Worm (Caenorhabditis elegans): Measurements from ENCODE around the gene Y116F11B.7.
A peak's percentile ranks its signal among the peaks of the same experiment; 100 is the strongest.

The Y116F11B.7 gene

DNA sequence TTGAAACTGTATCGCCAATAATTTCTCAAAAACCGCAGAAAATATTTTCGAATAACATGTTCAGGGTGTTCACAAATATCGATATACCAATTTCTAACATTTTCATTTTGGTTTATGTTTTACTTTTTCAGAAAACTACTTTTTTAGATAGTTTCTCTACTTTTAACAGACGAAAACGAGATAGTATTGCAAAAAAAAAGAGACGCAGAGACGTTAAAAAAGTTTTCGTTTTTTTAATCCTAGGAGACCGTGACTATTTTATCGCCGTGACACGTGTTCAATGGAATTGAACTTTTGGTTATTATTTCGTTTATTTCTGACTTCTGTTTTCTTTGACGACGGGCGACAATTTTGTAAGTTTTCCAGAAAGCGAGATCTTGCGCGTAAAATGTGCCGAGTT is at the start of gene Y116F11B.7:
Gene Y116F11B.7 (plus strand): TSS at position 301 of the 400 bp plus-strand sequence.
- TF ChIP-seq pes-1 (GFP tag; IDR thresholded peaks at IDR 0.05), result no peak

ce11 chrV:19801033-19801432 is 47.1 kb upstream of the Y116F11B.7 start, which contains the start of gene Y116F11B.2:
Gene Y116F11B.2 (minus strand): TSS chrV:19801133.
- TF ChIP-seq ceh-36 (tag; optimal IDR thresholded peaks at IDR 0.05), result no peak

DNA sequence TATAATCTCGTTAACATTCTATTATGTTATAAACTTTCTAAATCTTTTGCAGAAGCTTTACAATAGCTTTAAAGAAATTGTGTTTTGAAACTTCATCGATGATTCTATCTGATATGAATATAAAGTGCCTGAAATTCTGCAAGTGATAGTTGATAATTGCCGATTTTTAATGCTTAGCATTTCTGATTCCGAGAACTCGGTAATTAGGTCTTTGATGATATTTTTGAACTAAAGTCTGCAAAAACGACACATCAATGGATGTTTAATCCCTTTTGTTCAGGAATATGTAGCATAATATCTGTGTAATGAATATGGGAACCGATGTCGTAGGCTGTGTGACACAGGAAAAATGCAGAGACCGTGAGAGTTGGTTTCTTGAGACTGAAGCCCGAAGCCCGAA is 45.3 kb upstream of the Y116F11B.7 start:
- no peak for TF ChIP-seq tbx-11 (GFP tag; IDR thresholded peaks at IDR 0.05)
- no peak for TF ChIP-seq ceh-36 (tag; optimal IDR thresholded peaks at IDR 0.05)
- no peak for TF ChIP-seq tbx-37 (GFP tag; conservative IDR thresholded peaks at IDR 0.05)
- TF ChIP-seq ama-1 (optimal IDR thresholded peaks at IDR 0.05), result no peak
- no peak for TF ChIP-seq ets-7 (tag; optimal IDR thresholded peaks at IDR 0.05)
- TF ChIP-seq ceh-13 (GFP tag; optimal IDR thresholded peaks at IDR 0.05), result no peak
- TF ChIP-seq sea-1 (GFP tag; conservative IDR thresholded peaks at IDR 0.05), result no peak
- no peak for TF ChIP-seq hmg-4 (GFP tag; optimal IDR thresholded peaks at IDR 0.05)
- TF ChIP-seq B0310.2 (tag; optimal IDR thresholded peaks at IDR 0.05), result no peak
- TF ChIP-seq flt-1 (GFP tag; IDR thresholded peaks at IDR 0.05), result no peak
- no peak for TF ChIP-seq aly-1 (tag; optimal IDR thresholded peaks at IDR 0.05)
- TF ChIP-seq scrt-1 (GFP tag; IDR thresholded peaks at IDR 0.05), result no peak
- TF ChIP-seq tra-4 (tag; optimal IDR thresholded peaks at IDR 0.05), result no peak
- no peak for TF ChIP-seq pes-1 (GFP tag; IDR thresholded peaks at IDR 0.05)
- no peak for TF ChIP-seq hmbx-1 (tag; optimal IDR thresholded peaks at IDR 0.05)
- TF ChIP-seq F13C5.2 (tag; optimal IDR thresholded peaks at IDR 0.05), result no peak

DNA sequence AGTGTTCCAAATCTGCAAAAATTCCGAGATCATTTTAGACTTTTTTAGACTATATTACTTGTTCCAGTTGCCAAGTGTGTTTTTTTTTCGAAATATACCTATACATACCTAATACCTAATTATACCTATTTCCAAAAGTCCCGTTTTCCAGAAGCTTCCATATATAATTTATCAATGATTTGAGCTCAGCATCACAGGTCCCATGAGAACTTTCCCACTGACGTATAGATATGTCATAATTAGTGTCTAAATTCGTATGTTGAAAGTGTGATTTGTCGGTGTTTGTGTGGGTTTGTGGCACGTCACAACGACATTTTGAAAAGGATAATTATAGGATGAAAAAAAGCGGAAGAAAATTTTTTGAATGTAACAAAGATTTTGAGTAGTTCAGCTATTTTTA is 42.6 kb upstream of the Y116F11B.7 start:
- no peak for TF ChIP-seq aly-1 (tag; optimal IDR thresholded peaks at IDR 0.05)

DNA sequence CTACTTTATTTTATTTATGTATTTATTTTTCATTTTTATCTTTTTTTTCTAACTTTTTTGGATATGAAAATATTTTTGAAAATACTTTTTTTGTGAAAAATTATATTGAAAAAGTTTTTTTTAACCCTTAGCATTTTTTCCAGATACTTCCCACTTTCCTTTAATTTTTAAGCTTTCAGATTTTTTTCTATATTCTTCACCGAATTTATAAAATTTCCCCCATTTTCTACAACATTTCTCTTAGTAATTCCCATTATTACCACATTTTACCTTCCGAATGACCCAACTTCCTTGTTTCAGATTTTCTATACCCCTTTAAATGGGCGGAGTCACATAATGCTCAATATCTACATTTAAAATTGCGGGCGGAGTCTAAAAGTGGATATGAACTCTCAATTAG is 33.3 kb upstream of the Y116F11B.7 start, which contains the start of gene daf-28:
Gene daf-28 (plus strand): TSS at position 301 of the 400 bp plus-strand sequence.
- TF ChIP-seq hmg-4 (GFP tag; optimal IDR thresholded peaks at IDR 0.05) (no peak), ceh-36 (tag; optimal IDR thresholded peaks at IDR 0.05) (no peak), ets-7 (tag; optimal IDR thresholded peaks at IDR 0.05) (no peak), tbx-11 (GFP tag; IDR thresholded peaks at IDR 0.05) (no peak), tbx-37 (GFP tag; conservative IDR thresholded peaks at IDR 0.05) (no peak), B0310.2 (tag; optimal IDR thresholded peaks at IDR 0.05) (no peak), hmbx-1 (tag; optimal IDR thresholded peaks at IDR 0.05) (no peak), flt-1 (GFP tag; IDR thresholded peaks at IDR 0.05) (no peak), tra-4 (tag; optimal IDR thresholded peaks at IDR 0.05) (no peak), aly-1 (tag; optimal IDR thresholded peaks at IDR 0.05) (no peak), sea-1 (GFP tag; conservative IDR thresholded peaks at IDR 0.05) (no peak), scrt-1 (GFP tag; IDR thresholded peaks at IDR 0.05) (no peak), ama-1 (optimal IDR thresholded peaks at IDR 0.05) (no peak), pes-1 (GFP tag; IDR thresholded peaks at IDR 0.05) (no peak), F13C5.2 (tag; optimal IDR thresholded peaks at IDR 0.05) (no peak), ceh-13 (GFP tag; optimal IDR thresholded peaks at IDR 0.05) (no peak), hnd-1 (tag; optimal IDR thresholded peaks at IDR 0.05) (no peak)

- TF ChIP-seq ceh-36 (tag; optimal IDR thresholded peaks at IDR 0.05) (peak; percentile 87), hmg-4 (GFP tag; optimal IDR thresholded peaks at IDR 0.05) (no peak)
Observed at ce11 chrV:19820178-19820577, 27.9 kb upstream of the Y116F11B.7 start.

DNA sequence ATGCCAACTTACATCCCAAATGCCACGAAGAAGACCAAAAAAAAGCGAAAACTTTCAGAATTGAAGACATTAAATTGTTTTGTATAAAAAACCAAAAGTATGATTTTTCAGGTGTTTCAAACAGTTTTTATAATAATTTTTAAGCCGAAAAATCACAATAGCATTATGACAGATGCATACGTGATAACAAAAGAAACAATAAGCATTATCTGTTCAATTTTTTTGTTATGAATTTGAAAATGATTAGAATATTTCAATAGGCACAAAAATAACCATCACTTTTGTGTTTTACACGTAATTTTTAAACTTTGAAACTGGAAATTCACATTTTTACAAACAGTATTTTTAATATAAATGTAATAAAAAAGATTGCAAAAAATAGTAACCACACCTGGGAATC is 26.0 kb upstream of the Y116F11B.7 start, which contains the start of gene Y116F11B.17:
Gene Y116F11B.17 (minus strand): TSS at position 101 of the 400 bp plus-strand sequence.
- TF ChIP-seq pes-1 (GFP tag; IDR thresholded peaks at IDR 0.05), result no peak
- no peak for TF ChIP-seq ama-1 (optimal IDR thresholded peaks at IDR 0.05)
- no peak for TF ChIP-seq hmg-4 (GFP tag; optimal IDR thresholded peaks at IDR 0.05)
- no peak for TF ChIP-seq ceh-13 (GFP tag; optimal IDR thresholded peaks at IDR 0.05)
- TF ChIP-seq aly-1 (tag; optimal IDR thresholded peaks at IDR 0.05), result no peak
- TF ChIP-seq F13C5.2 (tag; optimal IDR thresholded peaks at IDR 0.05), result no peak
- no peak for TF ChIP-seq B0310.2 (tag; optimal IDR thresholded peaks at IDR 0.05)
- TF ChIP-seq ceh-36 (tag; optimal IDR thresholded peaks at IDR 0.05), result no peak
- no peak for TF ChIP-seq scrt-1 (GFP tag; IDR thresholded peaks at IDR 0.05)
- TF ChIP-seq sea-1 (GFP tag; conservative IDR thresholded peaks at IDR 0.05), result no peak
- TF ChIP-seq hmbx-1 (tag; optimal IDR thresholded peaks at IDR 0.05), result no peak
- no peak for TF ChIP-seq tra-4 (tag; optimal IDR thresholded peaks at IDR 0.05)

- TF ChIP-seq ceh-36 (tag; optimal IDR thresholded peaks at IDR 0.05) (peak; percentile 71), tbx-11 (GFP tag; IDR thresholded peaks at IDR 0.05) (no peak)
Observed at ce11 chrV:19827481-19827880, 20.6 kb upstream of the Y116F11B.7 start.

- TF ChIP-seq ceh-36 (tag; optimal IDR thresholded peaks at IDR 0.05) (peak; percentile 88), B0310.2 (tag; optimal IDR thresholded peaks at IDR 0.05) (no peak)
Observed at ce11 chrV:19829225-19829624, 18.9 kb upstream of the Y116F11B.7 start.

- TF ChIP-seq hnd-1 (tag; optimal IDR thresholded peaks at IDR 0.05) (no peak), aly-1 (tag; optimal IDR thresholded peaks at IDR 0.05) (no peak), flt-1 (GFP tag; IDR thresholded peaks at IDR 0.05) (no peak), tra-4 (tag; optimal IDR thresholded peaks at IDR 0.05) (no peak), sea-1 (GFP tag; conservative IDR thresholded peaks at IDR 0.05) (no peak), hmg-4 (GFP tag; optimal IDR thresholded peaks at IDR 0.05) (no peak), ama-1 (optimal IDR thresholded peaks at IDR 0.05) (no peak), tbx-11 (GFP tag; IDR thresholded peaks at IDR 0.05) (no peak)
Observed at ce11 chrV:19830815-19831214, 17.3 kb upstream of the Y116F11B.7 start, which contains the start of gene pcp-4. Gene pcp-4 (minus strand): TSS chrV:19831011.
